Fruit fly (Drosophila melanogaster): Measurements from ENCODE around the gene Dhc16F.

Gene Dhc16F

dm6 chrX:18090333-18090732 is 26.1 kb downstream of the Dhc16F start, which contains the start of gene Swt1 (continued):
- TF ChIP-seq slbo (GFP tag; IDR thresholded peaks at IDR 0.05) (peak; percentile 10; the same call in 1 of the 2 replicates), CG12391 (tag; optimal IDR thresholded peaks at IDR 0.05) (peak; percentile 30), MTF-1 (GFP tag; optimal IDR thresholded peaks at IDR 0.05; ENCODE audit: borderline replicate concordance) (no peak), MESR4 (GFP tag; optimal IDR thresholded peaks at IDR 0.05) (peak; percentile 71), CG2116 (GFP tag; optimal IDR thresholded peaks at IDR 0.05) (peak; percentile 39), bcd (GFP tag; optimal IDR thresholded peaks at IDR 0.05) (no peak), Aef1 (GFP tag; IDR thresholded peaks at IDR 0.05) (no peak), CG7839 (tag; optimal IDR thresholded peaks at IDR 0.05) (no peak), Dll (GFP tag; IDR thresholded peaks at IDR 0.05; ENCODE audit: partially characterized antibody) (peak; percentile 93), psq (GFP tag; optimal IDR thresholded peaks at IDR 0.05) (no peak), D19A (tag; optimal IDR thresholded peaks at IDR 0.05) (no peak), cas (GFP tag; IDR thresholded peaks at IDR 0.05) (no peak), BEAF-32 (GFP tag; optimal IDR thresholded peaks at IDR 0.05) (peak; percentile 81), sim (GFP tag; IDR thresholded peaks at IDR 0.05) (no peak), kah (GFP tag; optimal IDR thresholded peaks at IDR 0.05) (no peak), CG12219 (GFP tag; optimal IDR thresholded peaks at IDR 0.05) (no peak), CG1792 (GFP tag; optimal IDR thresholded peaks at IDR 0.05) (no peak), CG4854 (GFP tag; optimal IDR thresholded peaks at IDR 0.05) (no peak), CG14014 (GFP tag; IDR thresholded peaks at IDR 0.05) (no peak), ato (GFP tag; IDR thresholded peaks at IDR 0.05; ENCODE audit: partially characterized antibody) (peak; percentile 78), Nf-YB (GFP tag; optimal IDR thresholded peaks at IDR 0.05) (no peak), stwl (tag; optimal IDR thresholded peaks at IDR 0.05) (peak; percentile 32), CG6272 (GFP tag; IDR thresholded peaks at IDR 0.05) (no peak; the same call in 1 of the 2 replicates), Atf6 (GFP tag; IDR thresholded peaks at IDR 0.05) (no peak), Dref (GFP tag; IDR thresholded peaks at IDR 0.05) (peak; percentile 95), so (GFP tag; IDR thresholded peaks at IDR 0.05) (no peak), gt (GFP tag; IDR thresholded peaks at IDR 0.05) (no peak), disco-r (GFP tag; optimal IDR thresholded peaks at IDR 0.05) (no peak), Atf3 (GFP tag; optimal IDR thresholded peaks at IDR 0.05) (no peak), vfl (GFP tag; optimal IDR thresholded peaks at IDR 0.05) (no peak), CG2678 (tag; optimal IDR thresholded peaks at IDR 0.05) (no peak), unc-4 (GFP tag; IDR thresholded peaks at IDR 0.05; ENCODE audit: partially characterized antibody) (peak; percentile 87), esg (GFP tag; conservative IDR thresholded peaks at IDR 0.05) (no peak), Bteb2 (GFP tag; optimal IDR thresholded peaks at IDR 0.05) (no peak), Sry-δ (GFP tag; optimal IDR thresholded peaks at IDR 0.05) (peak; percentile 81), CoRest (tag; optimal IDR thresholded peaks at IDR 0.05) (peak; percentile 6), CG2712 (tag; optimal IDR thresholded peaks at IDR 0.05) (peak; percentile 17), CG10366 (GFP tag; IDR thresholded peaks at IDR 0.05) (no peak), CG1647 (GFP tag; optimal IDR thresholded peaks at IDR 0.05) (no peak), lov (optimal IDR thresholded peaks at IDR 0.05) (no peak), lov (GFP tag; IDR thresholded peaks at IDR 0.05) (no peak), mld (GFP tag; IDR thresholded peaks at IDR 0.05; ENCODE audit: partially characterized antibody) (peak; percentile 85; the same call in 2 of the 3 replicates), CG18476 (GFP tag; optimal IDR thresholded peaks at IDR 0.05) (no peak), hbn (GFP tag; IDR thresholded peaks at IDR 0.05; ENCODE audit: partially characterized antibody) (peak; percentile 87), Blimp-1 (GFP tag; optimal IDR thresholded peaks at IDR 0.05) (no peak), Mad (GFP tag; optimal IDR thresholded peaks at IDR 0.05) (no peak), en (GFP tag; optimal IDR thresholded peaks at IDR 0.05) (no peak), zen2 (GFP tag; IDR thresholded peaks at IDR 0.05; ENCODE audit: partially characterized antibody) (peak; percentile 89), Med (GFP tag) (peak; percentile 81), CG34224 (GFP tag; IDR thresholded peaks at IDR 0.05; ENCODE audit: partially characterized antibody) (peak; percentile 94), CG10959 (GFP tag; IDR thresholded peaks at IDR 0.05) (no peak)
